Worm (Caenorhabditis elegans) whole organism, L4 larva: ENCODE data around the gene F42A6.1.
"Not testable (repeated sequence)": the region's sequence is repeated elsewhere in the genome, so short reads cannot be mapped to it uniquely, and the experiment has no call there.

ENCODE experiments used
- lsy-2 ChIP-seq, 2 experiments: fragments of 150-350 bp in 1 of 2; sonication (generic microtip) in 1 of 2; optimal IDR thresholded peaks; 2 replicates each; lab custom pipeline; 2014 to 2017; ENCODE audit warnings: missing biosample characterization in 2 of 2, missing genetic modification characterization in 2 of 2
- snpc-4 ChIP-seq: fragments of 150-350 bp; optimal IDR thresholded peaks from 2 replicates; lab custom pipeline; 2014; ENCODE audit warnings: missing biosample characterization, missing genetic modification characterization
- unc-62 ChIP-seq, 3 experiments: fragments of 150-350 bp in 1 of 3; sonication (generic microtip); optimal IDR thresholded peaks in 2 of 3; peaks in 1 of 3; 1 replicate in 1 of 3; 2 replicates in 2 of 3; lab custom pipeline; 2014 to 2017; ENCODE audit warnings: missing biosample characterization in 3 of 3, missing genetic modification characterization in 3 of 3, missing genetic modification reagents in 3 of 3, missing genotype in 1 of 3
- zag-1 ChIP-seq: fragments of 150-350 bp; optimal IDR thresholded peaks from 2 replicates; lab custom pipeline; 2014; ENCODE audit warnings: missing biosample characterization, missing genetic modification characterization
- ztf-11 ChIP-seq: fragments of 150-350 bp; optimal IDR thresholded peaks from 2 replicates; lab custom pipeline; 2014; ENCODE audit warnings: missing biosample characterization, missing genetic modification characterization

DNA sequence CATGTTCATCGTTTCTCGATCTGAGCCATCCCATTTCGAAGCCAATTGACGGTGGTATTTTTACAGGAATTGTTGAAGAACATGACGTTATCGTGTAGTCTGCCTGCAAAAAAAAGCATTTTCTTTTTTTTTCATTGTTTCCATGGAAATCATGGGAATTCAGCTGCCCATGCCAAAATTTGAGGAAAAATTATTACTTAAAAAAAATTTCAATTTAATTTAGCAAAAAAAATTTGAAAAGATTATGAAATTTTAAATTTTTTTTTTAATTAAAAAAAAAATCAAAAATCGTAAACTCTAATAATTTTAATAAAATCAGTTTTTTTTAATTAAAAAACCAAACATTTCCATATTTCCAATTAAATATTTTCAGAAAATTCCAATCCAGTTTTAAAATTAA, 23.1 kb upstream of the F42A6.1 start, which contains the start of gene F42A6.5:
- not testable (repeated sequence) for TF ChIP-seq ztf-11 (tag; lab: Kevin White, UChicago); snpc-4 (tag; lab: Kevin White, UChicago); unc-62 (GFP tag; optimal IDR thresholded peaks at IDR 0.05 in 1 of 2; lab: Kevin White, UChicago); unc-62 (tag; optimal IDR thresholded peaks at IDR 0.05; lab: Kevin White, UChicago); lsy-2 (tag; optimal IDR thresholded peaks at IDR 0.05; lab: Kevin White, UChicago); zag-1
